Fruit fly (Drosophila melanogaster) whole organism: ENCODE results near the gene eIF4E1.

Experiments
- pan ChIP-seq: fragments of >200 bp; optimal IDR thresholded peaks from 2 replicates; lab custom pipeline; 2017
- psq ChIP-seq: fragments of >200 bp; optimal IDR thresholded peaks from 2 replicates; lab custom pipeline; 2017

- no peak for TF ChIP-seq pan
- TF ChIP-seq psq (lab: Kevin White, UChicago): no peak
Observed at dm6 chr3L:9429665-9430607, 27.7 kb upstream of the eIF4E1 start, which contains the start of the genes RpS17 and MTF-1.
